Fruit fly (Drosophila melanogaster): Measurements from ENCODE around the gene TwdlH.

TwdlH gene

dm6 chr3R:26654594-26654993 is 21.1 kb downstream of the TwdlH start (continued):
- TF ChIP-seq HmgZ (tag; optimal IDR thresholded peaks at IDR 0.05) (no peak), CG2889 (GFP tag; IDR thresholded peaks at IDR 0.05) (0 out of 3 replicates have a peak, but pooled peaks have one; percentile 7), CG4617 (GFP tag; optimal IDR thresholded peaks at IDR 0.05; ENCODE audit: borderline replicate concordance) (no peak), Hr78 (GFP tag; optimal IDR thresholded peaks at IDR 0.05) (no peak), amos (GFP tag; IDR thresholded peaks at IDR 0.05; ENCODE audit: partially characterized antibody) (no peak), CG17328 (GFP tag; IDR thresholded peaks at IDR 0.05) (peak; percentile 54; the same call in 1 of the 2 replicates), ara (GFP tag; IDR thresholded peaks at IDR 0.05) (no peak), Dip3 (GFP tag; optimal IDR thresholded peaks at IDR 0.05) (peak; percentile 32), kah (GFP tag; optimal IDR thresholded peaks at IDR 0.05) (no peak), Atf-2 (GFP tag; optimal IDR thresholded peaks at IDR 0.05) (peak; percentile 1), Nf-YC (tag; optimal IDR thresholded peaks at IDR 0.05) (no peak), CG13624 (GFP tag; optimal IDR thresholded peaks at IDR 0.05) (peak; percentile 42), CG17186 (GFP tag; optimal IDR thresholded peaks at IDR 0.05) (no peak), CG15073 (GFP tag; optimal IDR thresholded peaks at IDR 0.05) (no peak), aop (GFP tag; IDR thresholded peaks at IDR 0.05) (no peak), CG4282 (GFP tag; optimal IDR thresholded peaks at IDR 0.05) (no peak), repo (GFP tag; optimal IDR thresholded peaks at IDR 0.05) (peak; percentile 3), H2.0 (GFP tag; IDR thresholded peaks at IDR 0.05) (peak; percentile 33; the same call in 1 of the 2 replicates), CG3407 (GFP tag; optimal IDR thresholded peaks at IDR 0.05) (peak; percentile 4), az2 (GFP tag; optimal IDR thresholded peaks at IDR 0.05) (peak; percentile 35), sc (optimal IDR thresholded peaks at IDR 0.05) (no peak), sc (GFP tag; optimal IDR thresholded peaks at IDR 0.05) (no peak), CG11696 (GFP tag; IDR thresholded peaks at IDR 0.05) (no peak), org-1 (GFP tag; optimal IDR thresholded peaks at IDR 0.05) (peak; percentile 52), nerfin-1 (tag; optimal IDR thresholded peaks at IDR 0.05) (no peak), CG4707 (GFP tag; optimal IDR thresholded peaks at IDR 0.05) (no peak), Meics (GFP tag; optimal IDR thresholded peaks at IDR 0.05) (peak; percentile 65), cas (GFP tag; IDR thresholded peaks at IDR 0.05) (no peak), CG9797 (GFP tag; optimal IDR thresholded peaks at IDR 0.05) (no peak), al (GFP tag; IDR thresholded peaks at IDR 0.05) (0 out of 2 replicates have a peak, but pooled peaks have one; percentile 21), luna (GFP tag; optimal IDR thresholded peaks at IDR 0.05) (peak; percentile 14), pita (GFP tag; optimal IDR thresholded peaks at IDR 0.05) (no peak), Ravus (GFP tag; IDR thresholded peaks at IDR 0.05) (no peak), C15 (GFP tag; IDR thresholded peaks at IDR 0.05) (no peak), CG30431 (GFP tag; optimal IDR thresholded peaks at IDR 0.05) (peak; percentile 1), maf-S (GFP tag; optimal IDR thresholded peaks at IDR 0.05) (peak; percentile 22), CG34422 (GFP tag; IDR thresholded peaks at IDR 0.05) (0 out of 3 replicates have a peak, but pooled peaks have one; percentile 35), NC2β (GFP tag; optimal IDR thresholded peaks at IDR 0.05) (no peak), gsb (GFP tag; IDR thresholded peaks at IDR 0.05) (0 out of 2 replicates have a peak, but pooled peaks have one; percentile 17), Sry-β (GFP tag; optimal IDR thresholded peaks at IDR 0.05) (no peak), CG14441 (GFP tag; IDR thresholded peaks at IDR 0.05) (peak; percentile 77), Dp (GFP tag; optimal IDR thresholded peaks at IDR 0.05) (no peak), shn (GFP tag; optimal IDR thresholded peaks at IDR 0.05) (peak; percentile 0), fd96Cb (tag; optimal IDR thresholded peaks at IDR 0.05) (peak; percentile 41), CG12236 (GFP tag; optimal IDR thresholded peaks at IDR 0.05) (no peak), H15 (GFP tag; IDR thresholded peaks at IDR 0.05) (0 out of 3 replicates have a peak, but pooled peaks have one; percentile 29), trem (tag; optimal IDR thresholded peaks at IDR 0.05) (no peak), CG11456 (GFP tag; IDR thresholded peaks at IDR 0.05) (peak; percentile 30; the same call in 1 of the 3 replicates), CG8089 (GFP tag; optimal IDR thresholded peaks at IDR 0.05) (no peak), Hmx (GFP tag; optimal IDR thresholded peaks at IDR 0.05) (peak; percentile 4), gem (tag; optimal IDR thresholded peaks at IDR 0.05) (peak; percentile 74), CG12155 (GFP tag; optimal IDR thresholded peaks at IDR 0.05) (no peak)

Measured in whole organism, embryonic.